Worm (Caenorhabditis elegans) whole organism, young adult: Measurements from ENCODE around the gene tag-52.

Source experiments
- B0261.1 ChIP-seq: sonication (generic microtip); optimal IDR thresholded peaks from 2 replicates; lab custom pipeline; 2016; ENCODE audit warnings: mild to moderate bottlenecking, missing genetic modification characterization, moderate library complexity, missing compliant biosample characterization
- F23B12.7 ChIP-seq: sonication (generic microtip); optimal IDR thresholded peaks from 2 replicates; lab custom pipeline; 2017; ENCODE audit warnings: missing genetic modification characterization, mild to moderate bottlenecking, missing compliant biosample characterization, antibody characterized with exemption, moderate library complexity; ENCODE audit not compliant: insufficient read depth
- F37B4.10 ChIP-seq: fragments of 200-800 bp; sonication (Bioruptor generic); IDR thresholded peaks from 2 replicates; pipeline ENCODE4 v1.3.6; 2022; ENCODE audit warnings: missing genetic modification characterization, missing compliant biosample characterization
- Y56A3A.18 ChIP-seq: fragments of 200-800 bp; sonication (Bioruptor generic); IDR thresholded peaks from 2 replicates; pipeline ENCODE4 v1.3.6; 2022; ENCODE audit warnings: missing genetic modification reagents, missing genetic modification characterization, missing compliant biosample characterization
- akir-1 ChIP-seq: fragments of 200-800 bp; sonication (Bioruptor generic); optimal IDR thresholded peaks from 2 replicates; lab custom pipeline; 2018; ENCODE audit warnings: mild to moderate bottlenecking, missing genetic modification characterization, moderate library complexity, missing compliant biosample characterization
- aptf-2 ChIP-seq: fragments of 200-800 bp; sonication (Bioruptor generic); conservative IDR thresholded peaks from 2 replicates; pipeline ENCODE4 v1.3.6; 2022; ENCODE audit warnings: missing genetic modification reagents, missing genetic modification characterization, missing compliant biosample characterization
- athp-1 ChIP-seq: sonication (generic microtip); optimal IDR thresholded peaks from 2 replicates; lab custom pipeline; 2017; ENCODE audit warnings: mild to moderate bottlenecking, missing genetic modification characterization, missing compliant biosample characterization
- attf-5 ChIP-seq: fragments of 200-800 bp; sonication (Bioruptor generic); optimal IDR thresholded peaks from 2 replicates; lab custom pipeline; 2018; ENCODE audit warnings: mild to moderate bottlenecking, missing genetic modification characterization, missing compliant biosample characterization
- bed-2 ChIP-seq: fragments of 200-800 bp; sonication (Bioruptor generic); IDR thresholded peaks from 2 replicates; pipeline ENCODE4 v1.3.6; 2022; ENCODE audit warnings: missing genetic modification reagents, missing genetic modification characterization, missing compliant biosample characterization
- ceh-100 ChIP-seq: fragments of 200-800 bp; sonication (Bioruptor generic); IDR thresholded peaks from 2 replicates; pipeline ENCODE4 v1.3.6; 2022; ENCODE audit warnings: missing genetic modification reagents, missing genetic modification characterization, missing compliant biosample characterization
- ceh-27 ChIP-seq: fragments of 200-800 bp; sonication (Bioruptor generic); optimal IDR thresholded peaks from 2 replicates; lab custom pipeline; 2018; ENCODE audit warnings: mild to moderate bottlenecking, missing genetic modification characterization, moderate library complexity, missing compliant biosample characterization
- ceh-91 ChIP-seq: fragments of 200-800 bp; sonication (Bioruptor generic); IDR thresholded peaks from 2 replicates; pipeline ENCODE4 v1.3.6; 2022; ENCODE audit warnings: missing genetic modification reagents, missing genetic modification characterization, missing compliant biosample characterization
- chd-7 ChIP-seq: sonication (generic microtip); optimal IDR thresholded peaks from 2 replicates; lab custom pipeline; 2016; ENCODE audit warnings: mild to moderate bottlenecking, missing genetic modification characterization, moderate library complexity, missing compliant biosample characterization
- dpl-1 ChIP-seq: fragments of 150-350 bp; optimal IDR thresholded peaks from 2 replicates; lab custom pipeline; 2014; ENCODE audit warnings: missing biosample characterization, missing genetic modification reagents, missing genetic modification characterization
- efl-1 ChIP-seq: fragments of 150-350 bp; optimal IDR thresholded peaks from 2 replicates; lab custom pipeline; 2014; ENCODE audit warnings: missing biosample characterization, missing genetic modification reagents, missing genetic modification characterization
- hlh-12 ChIP-seq: sonication (generic microtip); optimal IDR thresholded peaks from 2 replicates; lab custom pipeline; 2016; ENCODE audit warnings: missing genetic modification characterization, missing compliant biosample characterization
- hmg-1.2 ChIP-seq: fragments of 200-800 bp; sonication (Bioruptor generic); IDR thresholded peaks from 2 replicates; pipeline ENCODE4 v1.3.6; 2022; ENCODE audit warnings: missing genetic modification reagents, missing genetic modification characterization, missing compliant biosample characterization
- hmg-20 ChIP-seq: fragments of 200-800 bp; sonication (Bioruptor generic); IDR thresholded peaks from 2 replicates; pipeline ENCODE4 v1.3.6; 2022; ENCODE audit warnings: missing genetic modification reagents, missing genetic modification characterization, missing compliant biosample characterization
- hsf-1 ChIP-seq: fragments of 200-800 bp; sonication (Bioruptor generic); IDR thresholded peaks from 2 replicates; pipeline ENCODE4 v1.3.6; 2022; ENCODE audit warnings: missing genetic modification reagents, missing genetic modification characterization, missing compliant biosample characterization
- lag-1 ChIP-seq: fragments of 200-800 bp; sonication (Bioruptor generic); IDR thresholded peaks from 2 replicates; pipeline ENCODE4 v1.3.6; 2022; ENCODE audit warnings: missing genetic modification reagents, missing genetic modification characterization, missing compliant biosample characterization
- lin-35 ChIP-seq, 3 experiments: fragments of 150-350 bp in 2 of 3; sonication (generic microtip) in 1 of 3; optimal IDR thresholded peaks; 2 replicates each; lab custom pipeline; 2014 to 2018; ENCODE audit warnings: missing biosample characterization in 3 of 3, missing genetic modification characterization in 3 of 3, missing genetic modification reagents in 3 of 3
- lin-40 ChIP-seq: sonication (generic microtip); optimal IDR thresholded peaks from 2 replicates; lab custom pipeline; 2016; ENCODE audit warnings: missing genetic modification characterization, mild to moderate bottlenecking, missing compliant biosample characterization, missing genotype, missing genetic modification reagents
- lir-1 ChIP-seq: fragments of 200-800 bp; sonication (Bioruptor generic); conservative IDR thresholded peaks from 2 replicates; pipeline ENCODE4 v1.3.6; 2022; ENCODE audit warnings: missing genetic modification reagents, missing genetic modification characterization, missing compliant biosample characterization
- lsl-1 ChIP-seq: fragments of 200-800 bp; sonication (Bioruptor generic); optimal IDR thresholded peaks from 2 replicates; lab custom pipeline; 2018; ENCODE audit warnings: mild to moderate bottlenecking, missing genetic modification characterization, moderate library complexity, missing compliant biosample characterization
- mel-28 ChIP-seq: sonication (generic microtip); optimal IDR thresholded peaks from 2 replicates; lab custom pipeline; 2016; ENCODE audit warnings: borderline replicate concordance, mild to moderate bottlenecking, missing genetic modification characterization, missing compliant biosample characterization
- nfya-2 ChIP-seq: fragments of 200-800 bp; sonication (Bioruptor generic); IDR thresholded peaks from 2 replicates; pipeline ENCODE4 v1.3.6; 2022; ENCODE audit warnings: missing genetic modification reagents, missing genetic modification characterization, missing compliant biosample characterization
- nhr-179 ChIP-seq: sonication (generic microtip); optimal IDR thresholded peaks from 2 replicates; lab custom pipeline; 2016; ENCODE audit warnings: mild to moderate bottlenecking, missing genetic modification characterization, missing compliant biosample characterization
- nhr-27 ChIP-seq: fragments of 200-800 bp; sonication (Bioruptor generic); optimal IDR thresholded peaks from 2 replicates; lab custom pipeline; 2018; ENCODE audit warnings: mild to moderate bottlenecking, missing genetic modification characterization, moderate library complexity, missing compliant biosample characterization
- nhr-90 ChIP-seq: sonication (generic microtip); optimal IDR thresholded peaks from 2 replicates; lab custom pipeline; 2016; ENCODE audit warnings: missing genotype, mild to moderate bottlenecking, missing genetic modification characterization, missing compliant biosample characterization
- sea-2 ChIP-seq: fragments of 200-800 bp; sonication (Bioruptor generic); IDR thresholded peaks from 2 replicates; pipeline ENCODE4 v1.3.6; 2022; ENCODE audit warnings: missing genetic modification characterization, missing compliant biosample characterization
- snpc-1.3 ChIP-seq: sonication (generic microtip); optimal IDR thresholded peaks from 2 replicates; lab custom pipeline; 2017; ENCODE audit warnings: missing genetic modification characterization, mild to moderate bottlenecking, missing compliant biosample characterization, antibody characterized with exemption, moderate library complexity, missing genotype, missing genetic modification reagents; ENCODE audit not compliant: insufficient read depth
- snpc-3.4 ChIP-seq: sonication (generic microtip); optimal IDR thresholded peaks from 2 replicates; lab custom pipeline; 2017; ENCODE audit warnings: missing genetic modification characterization, mild to moderate bottlenecking, missing compliant biosample characterization, antibody characterized with exemption, moderate library complexity, missing genotype, missing genetic modification reagents
- somi-1 ChIP-seq: fragments of 200-800 bp; sonication (Bioruptor generic); optimal IDR thresholded peaks from 2 replicates; lab custom pipeline; 2018; ENCODE audit warnings: mild to moderate bottlenecking, missing genetic modification characterization, missing compliant biosample characterization
- sptf-2 ChIP-seq: fragments of 200-800 bp; sonication (Bioruptor generic); optimal IDR thresholded peaks from 2 replicates; lab custom pipeline; 2018; ENCODE audit warnings: mild to moderate bottlenecking, missing genetic modification characterization, missing compliant biosample characterization
- tbx-9 ChIP-seq: sonication (generic microtip); optimal IDR thresholded peaks from 2 replicates; lab custom pipeline; 2016; ENCODE audit warnings: borderline replicate concordance, missing genetic modification characterization, inconsistent platforms, missing compliant biosample characterization
- tlf-1 ChIP-seq: fragments of 200-800 bp; sonication (Bioruptor generic); optimal IDR thresholded peaks from 2 replicates; lab custom pipeline; 2018; ENCODE audit warnings: mild to moderate bottlenecking, missing genetic modification characterization, missing compliant biosample characterization
- unc-130 ChIP-seq: sonication (generic microtip); optimal IDR thresholded peaks from 2 replicates; lab custom pipeline; 2016; ENCODE audit warnings: missing genetic modification reagents, missing genetic modification characterization, missing compliant biosample characterization
- xnd-1 ChIP-seq: sonication (generic microtip); optimal IDR thresholded peaks from 2 replicates; lab custom pipeline; 2016; ENCODE audit warnings: missing genotype, missing genetic modification reagents, missing genetic modification characterization, missing compliant biosample characterization
- ztf-26 ChIP-seq: sonication (generic microtip); optimal IDR thresholded peaks from 2 replicates; lab custom pipeline; 2017; ENCODE audit warnings: missing genetic modification characterization, missing compliant biosample characterization
- ztf-3 ChIP-seq: fragments of 200-800 bp; sonication (Bioruptor generic); optimal IDR thresholded peaks from 2 replicates; lab custom pipeline; 2018; ENCODE audit warnings: mild to moderate bottlenecking, missing genetic modification characterization, missing compliant biosample characterization
- ztf-6 ChIP-seq: fragments of 200-800 bp; sonication (Bioruptor generic); IDR thresholded peaks from 2 replicates; pipeline ENCODE4 v1.3.6; 2022; ENCODE audit warnings: missing genetic modification reagents, missing genetic modification characterization, missing compliant biosample characterization

The tag-52 gene

DNA sequence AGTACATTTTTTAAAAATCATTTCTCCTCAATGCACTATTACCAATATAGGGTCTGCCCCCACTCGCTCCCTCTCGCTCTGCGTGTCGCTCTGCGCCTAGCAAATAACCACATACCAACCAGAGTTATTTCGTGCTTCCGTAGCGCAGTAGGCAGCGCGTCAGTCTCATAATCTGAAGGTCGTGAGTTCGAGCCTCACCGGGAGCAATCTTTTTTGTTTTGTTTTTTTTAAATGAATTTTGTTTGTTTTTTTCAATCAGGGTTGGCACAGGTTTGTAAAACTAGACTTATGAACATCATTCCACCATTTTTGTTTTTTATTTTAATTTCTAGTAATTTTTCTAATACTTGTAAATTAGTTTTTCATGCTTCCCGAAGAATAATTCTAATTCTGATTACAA is 19.3 kb upstream of the tag-52 start (continued):
- TF ChIP-seq attf-5 (GFP tag; lab: Kevin White, UChicago) (peak; percentile 71), hlh-12 (no peak), xnd-1 (no peak), akir-1 (GFP tag; lab: Kevin White, UChicago) (peak; percentile 56), B0261.1 (peak; percentile 98), lin-40 (peak; percentile 74), ceh-27 (peak; percentile 68), lag-1 (GFP tag; lab: Robert Waterston, UW) (no peak), aptf-2 (peak; percentile 57; the same call in 1 of the 2 replicates), somi-1 (GFP tag; lab: Kevin White, UChicago) (peak; percentile 76), nhr-90 (tag; lab: Kevin White, UChicago) (peak; percentile 91), nfya-2 (GFP tag; lab: Robert Waterston, UW) (no peak), F37B4.10 (GFP tag; lab: Robert Waterston, UW) (0 out of 2 replicates have a peak, but pooled peaks have one; percentile 75), tlf-1 (GFP tag; lab: Kevin White, UChicago) (peak; percentile 46), ztf-3 (GFP tag; lab: Kevin White, UChicago) (no peak), efl-1 (no peak), hsf-1 (GFP tag; lab: Robert Waterston, UW) (0 out of 2 replicates have a peak, but pooled peaks have one; percentile 50), athp-1 (tag; lab: Kevin White, UChicago) (peak; percentile 60), dpl-1 (GFP tag; lab: Kevin White, UChicago) (peak; percentile 7), sea-2 (GFP tag; lab: Robert Waterston, UW) (0 out of 2 replicates have a peak, but pooled peaks have one; percentile 34), snpc-3.4 (tag; lab: Kevin White, UChicago) (peak; percentile 77), Y56A3A.18 (GFP tag; lab: Robert Waterston, UW) (peak; percentile 80; the same call in 1 of the 2 replicates), snpc-1.3 (peak; percentile 80), F23B12.7 (tag; lab: Kevin White, UChicago) (peak; percentile 75), sptf-2 (GFP tag; lab: Kevin White, UChicago) (peak; percentile 1), lir-1 (GFP tag; lab: Robert Waterston, UW) (peak; percentile 73; the same call in 1 of the 2 replicates), nhr-179 (peak; percentile 10), lsl-1 (peak; percentile 13), lin-35 (GFP tag; optimal IDR thresholded peaks at IDR 0.05; lab: Kevin White, UChicago) (peak in 1 of 3 experiments; percentile 69), ztf-6 (GFP tag; lab: Robert Waterston, UW) (no peak; the same call in 1 of the 2 replicates), mel-28 (peak; percentile 53), hmg-1.2 (peak; percentile 89), chd-7 (tag; lab: Kevin White, UChicago) (peak; percentile 78), ceh-100 (peak; percentile 51; the same call in 1 of the 2 replicates), hmg-20 (GFP tag; lab: Robert Waterston, UW) (peak; percentile 62; the same call in 1 of the 2 replicates), unc-130 (peak; percentile 50), tbx-9 (no peak), ceh-91 (no peak), nhr-27 (no peak), bed-2 (GFP tag; lab: Robert Waterston, UW) (no peak), ztf-26 (tag; lab: Kevin White, UChicago) (peak; percentile 62)
